Fruit fly (Drosophila melanogaster) whole organism, embryonic: ENCODE measurements around the gene usp.

ENCODE experiments used
- Aef1 ChIP-seq: fragments of 200-800 bp; sonication (Bioruptor generic); IDR thresholded peaks from 3 replicates; pipeline ENCODE4 v1.3.6; 2022; ENCODE audit warnings: missing biosample characterization, missing genetic modification characterization
- Bteb2 ChIP-seq: fragments of 200-800 bp; sonication (Bioruptor generic); optimal IDR thresholded peaks from 2 replicates; lab custom pipeline; 2016; ENCODE audit warnings: missing biosample characterization, missing genetic modification characterization
- C15 ChIP-seq: fragments of 200-800 bp; sonication (Bioruptor generic); IDR thresholded peaks from 3 replicates; pipeline ENCODE4 v1.3.6; 2022; ENCODE audit warnings: missing biosample characterization, missing genetic modification characterization
- CG10979 ChIP-seq: fragments of 200-800 bp; sonication (Bioruptor generic); optimal IDR thresholded peaks from 2 replicates; lab custom pipeline; 2018; ENCODE audit warnings: missing biosample characterization, mild to moderate bottlenecking, missing genetic modification characterization, moderate library complexity
- CG12659 ChIP-seq: fragments of 200-800 bp; sonication (Bioruptor generic); optimal IDR thresholded peaks from 3 replicates; lab custom pipeline; 2017; ENCODE audit warnings: mild to moderate bottlenecking, missing biosample characterization, missing genetic modification reagents, missing genetic modification characterization
- CG13624 ChIP-seq: fragments of 200-800 bp; sonication (Bioruptor generic); optimal IDR thresholded peaks from 2 replicates; lab custom pipeline; 2016; ENCODE audit warnings: missing biosample characterization, missing genetic modification characterization
- CG1529 ChIP-seq: fragments of 200-800 bp; sonication (Bioruptor generic); optimal IDR thresholded peaks from 3 replicates; lab custom pipeline; 2018; ENCODE audit warnings: missing biosample characterization, missing genetic modification characterization
- CG1603 ChIP-seq: fragments of 200-800 bp; sonication (Bioruptor generic); optimal IDR thresholded peaks from 2 replicates; lab custom pipeline; 2019; ENCODE audit warnings: missing biosample characterization, mild to moderate bottlenecking, missing genetic modification characterization, moderate library complexity
- CG17912 ChIP-seq: fragments of 200-800 bp; sonication (Bioruptor generic); optimal IDR thresholded peaks from 2 replicates; lab custom pipeline; 2018; ENCODE audit warnings: missing biosample characterization, mild to moderate bottlenecking, missing genetic modification characterization
- CG18599 ChIP-seq: fragments of 200-800 bp; sonication (Bioruptor generic); optimal IDR thresholded peaks from 3 replicates; lab custom pipeline; 2017; ENCODE audit warnings: missing biosample characterization, missing genetic modification characterization, mild to moderate bottlenecking, moderate library complexity, missing genetic modification reagents
- CG2116 ChIP-seq: fragments of 200-800 bp; sonication (Bioruptor generic); optimal IDR thresholded peaks from 3 replicates; lab custom pipeline; 2018; ENCODE audit warnings: missing biosample characterization, mild to moderate bottlenecking, missing genetic modification characterization
- CG2120 ChIP-seq: fragments of 200-800 bp; sonication (Bioruptor generic); optimal IDR thresholded peaks from 3 replicates; lab custom pipeline; 2016; ENCODE audit warnings: missing biosample characterization, missing genetic modification characterization
- CG30020 ChIP-seq: fragments of 200-800 bp; optimal IDR thresholded peaks from 2 replicates; lab custom pipeline; 2019; ENCODE audit warnings: missing biosample characterization, mild to moderate bottlenecking, missing genetic modification characterization, moderate library complexity
- CG33213 ChIP-seq: fragments of 200-800 bp; sonication (Bioruptor generic); optimal IDR thresholded peaks from 3 replicates; lab custom pipeline; 2016; ENCODE audit warnings: missing biosample characterization, missing genetic modification characterization
- CG33557 ChIP-seq: fragments of 200-800 bp; sonication (Bioruptor generic); optimal IDR thresholded peaks from 2 replicates; lab custom pipeline; 2019; ENCODE audit warnings: missing biosample characterization, mild to moderate bottlenecking, missing genetic modification characterization, moderate library complexity
- CG3726 ChIP-seq: fragments of 200-800 bp; sonication (Bioruptor generic); IDR thresholded peaks from 3 replicates; pipeline ENCODE4, ENCODE4 v1.3.6; 2022; ENCODE audit warnings: missing biosample characterization, missing genetic modification characterization
- CG4282 ChIP-seq: fragments of 200-800 bp; sonication (Bioruptor generic); optimal IDR thresholded peaks from 2 replicates; lab custom pipeline; 2016; ENCODE audit warnings: missing biosample characterization, missing genetic modification characterization
- CG4360 ChIP-seq: fragments of 200-800 bp; sonication (Bioruptor generic); IDR thresholded peaks from 2 replicates; pipeline ENCODE4 v1.3.6; 2022; ENCODE audit warnings: missing biosample characterization, missing genetic modification characterization
- CG5953 ChIP-seq: fragments of 200-800 bp; sonication (Bioruptor generic); IDR thresholded peaks from 2 replicates; pipeline ENCODE4 v1.3.6; 2022; ENCODE audit warnings: missing biosample characterization, missing genetic modification characterization
- CG6683 ChIP-seq: fragments of 200-800 bp; sonication (Bioruptor generic); optimal IDR thresholded peaks from 2 replicates; lab custom pipeline; 2017; ENCODE audit warnings: missing biosample characterization, mild to moderate bottlenecking, missing genetic modification characterization, missing genetic modification reagents
- CG6765 ChIP-seq: fragments of 200-800 bp; sonication (Bioruptor generic); optimal IDR thresholded peaks from 3 replicates; lab custom pipeline; 2017; ENCODE audit warnings: missing biosample characterization, mild to moderate bottlenecking, missing genetic modification characterization
- CG7987 ChIP-seq: fragments of 200-800 bp; sonication (Bioruptor generic); optimal IDR thresholded peaks from 2 replicates; lab custom pipeline; 2018; ENCODE audit warnings: missing biosample characterization, mild to moderate bottlenecking, missing genetic modification characterization, moderate library complexity
- CG8765 ChIP-seq: fragments of 200-800 bp; sonication (Bioruptor generic); IDR thresholded peaks from 2 replicates; pipeline ENCODE4 v1.3.6; 2022; ENCODE audit warnings: missing biosample characterization, missing genetic modification characterization
- CG9876 ChIP-seq: fragments of 200-800 bp; sonication (Bioruptor generic); optimal IDR thresholded peaks from 2 replicates; lab custom pipeline; 2016; ENCODE audit warnings: missing biosample characterization, missing genetic modification characterization
- CoRest ChIP-seq: fragments of 200-800 bp; sonication (Bioruptor generic); optimal IDR thresholded peaks from 3 replicates; lab custom pipeline; 2018; ENCODE audit warnings: missing biosample characterization, mild to moderate bottlenecking, missing genetic modification characterization, moderate library complexity
- D19A ChIP-seq: fragments of 200-800 bp; optimal IDR thresholded peaks from 3 replicates; lab custom pipeline; 2019; ENCODE audit warnings: missing biosample characterization, mild to moderate bottlenecking, missing genetic modification characterization, moderate library complexity
- Dfd ChIP-seq, 2 experiments: fragments of >200 bp; optimal IDR thresholded peaks; 2 replicates each; lab custom pipeline; 2017; ENCODE audit warnings: missing biosample characterization in 2 of 2, missing genetic modification characterization in 2 of 2
- Eip74EF ChIP-seq, 2 experiments: fragments of 200-800 bp in 1 of 2; fragments of >200 bp in 1 of 2; sonication (Bioruptor generic) in 1 of 2; optimal IDR thresholded peaks; 2 replicates each; lab custom pipeline; 2017 to 2019; ENCODE audit warnings: missing biosample characterization in 2 of 2, missing genetic modification characterization in 2 of 2, mild to moderate bottlenecking in 1 of 2, moderate library complexity in 1 of 2
- Ets65A ChIP-seq: fragments of 200-800 bp; sonication (Bioruptor generic); peaks from one replicate; lab custom pipeline; 2016; ENCODE audit warnings: missing biosample characterization, missing genetic modification characterization
- Fer3 ChIP-seq: fragments of 200-800 bp; sonication (Bioruptor generic); optimal IDR thresholded peaks from 2 replicates; lab custom pipeline; 2018; ENCODE audit warnings: missing biosample characterization, mild to moderate bottlenecking, missing genetic modification characterization, moderate library complexity
- NK7.1 ChIP-seq: fragments of 200-800 bp; sonication (Bioruptor generic); optimal IDR thresholded peaks from 3 replicates; lab custom pipeline; 2016; ENCODE audit warnings: missing biosample characterization, missing genetic modification characterization
- Oli ChIP-seq: fragments of 200-800 bp; sonication (Bioruptor generic); optimal IDR thresholded peaks from 2 replicates; lab custom pipeline; 2018; ENCODE audit warnings: missing biosample characterization, mild to moderate bottlenecking, missing genetic modification characterization, moderate library complexity
- Ravus ChIP-seq: fragments of 200-800 bp; sonication (Bioruptor generic); IDR thresholded peaks from 2 replicates; pipeline ENCODE4 v1.3.6; 2022; ENCODE audit warnings: missing biosample characterization, missing genetic modification characterization
- Tbp ChIP-seq: fragments of >200 bp; optimal IDR thresholded peaks from 2 replicates; lab custom pipeline; 2018; ENCODE audit warnings: missing biosample characterization, missing genetic modification characterization
- Trl ChIP-seq, 3 experiments: fragments of >200 bp in 2 of 3; fragments of 200-800 bp in 1 of 3; sonication (Bioruptor generic) in 1 of 3; optimal IDR thresholded peaks; 2 replicates in 1 of 3; 3 replicates in 2 of 3; lab custom pipeline; 2016 to 2017; ENCODE audit warnings: missing biosample characterization in 1 of 3, missing genetic modification characterization in 1 of 3
- Xbp1 ChIP-seq: fragments of 200-800 bp; sonication (Bioruptor generic); optimal IDR thresholded peaks from 3 replicates; lab custom pipeline; 2016; ENCODE audit warnings: missing biosample characterization, mild to moderate bottlenecking, missing genetic modification characterization
- ac ChIP-seq: fragments of 200-800 bp; sonication (Bioruptor generic); optimal IDR thresholded peaks from 3 replicates; lab custom pipeline; 2017; ENCODE audit warnings: missing biosample characterization, mild to moderate bottlenecking, missing genetic modification characterization
- chinmo ChIP-seq: fragments of 200-800 bp; sonication (Bioruptor generic); IDR thresholded peaks from 4 replicates; pipeline ENCODE4 v1.3.6; 2022; ENCODE audit warnings: missing biosample characterization, missing genetic modification characterization; ENCODE audit not compliant: partially characterized antibody
- chm ChIP-seq: fragments of 200-800 bp; sonication (Bioruptor generic); IDR thresholded peaks from 2 replicates; pipeline ENCODE4 v1.3.6; 2022; ENCODE audit warnings: missing biosample characterization, missing genetic modification characterization
- chn ChIP-seq: fragments of 200-800 bp; sonication (Bioruptor generic); optimal IDR thresholded peaks from 2 replicates; lab custom pipeline; 2016; ENCODE audit warnings: missing biosample characterization, missing genetic modification characterization
- crol ChIP-seq: fragments of 200-800 bp; sonication (Bioruptor generic); IDR thresholded peaks from 2 replicates; pipeline ENCODE4 v1.3.6; 2022; ENCODE audit warnings: missing biosample characterization, missing genetic modification characterization
- dimm ChIP-seq: fragments of 200-800 bp; sonication (Bioruptor generic); IDR thresholded peaks from 2 replicates; pipeline ENCODE4 v1.3.6; 2022; ENCODE audit warnings: missing biosample characterization, missing genetic modification characterization
- dmrt11E ChIP-seq: fragments of 200-800 bp; sonication (Bioruptor generic); optimal IDR thresholded peaks from 3 replicates; lab custom pipeline; 2018; ENCODE audit warnings: missing biosample characterization, mild to moderate bottlenecking, missing genetic modification characterization, moderate library complexity
- hb ChIP-seq: fragments of 200-800 bp; sonication (Bioruptor generic); IDR thresholded peaks from 3 replicates; pipeline ENCODE4 v1.3.6; 2022; ENCODE audit warnings: missing biosample characterization, missing genetic modification characterization; ENCODE audit not compliant: partially characterized antibody
- kah ChIP-seq: fragments of 200-800 bp; sonication (Bioruptor generic); optimal IDR thresholded peaks from 2 replicates; lab custom pipeline; 2018; ENCODE audit warnings: missing biosample characterization, mild to moderate bottlenecking, missing genetic modification characterization
- row ChIP-seq: fragments of 200-800 bp; sonication (Bioruptor generic); IDR thresholded peaks from 3 replicates; pipeline ENCODE4 v1.3.6; 2022; ENCODE audit warnings: missing biosample characterization, missing genetic modification characterization
- tgo ChIP-seq: fragments of 200-800 bp; sonication (Bioruptor generic); IDR thresholded peaks from 3 replicates; pipeline ENCODE4 v1.3.6; 2022; ENCODE audit warnings: missing biosample characterization, missing genetic modification characterization
- unpg ChIP-seq: fragments of 200-800 bp; sonication (Bioruptor generic); optimal IDR thresholded peaks from 3 replicates; lab custom pipeline; 2018; ENCODE audit warnings: missing biosample characterization, mild to moderate bottlenecking, missing genetic modification characterization, moderate library complexity
- vnd ChIP-seq: fragments of 200-800 bp; sonication (Bioruptor generic); IDR thresholded peaks from 3 replicates; pipeline ENCODE4 v1.3.6; 2022; ENCODE audit warnings: missing biosample characterization, missing genetic modification characterization; ENCODE audit not compliant: partially characterized antibody

The usp gene

DNA sequence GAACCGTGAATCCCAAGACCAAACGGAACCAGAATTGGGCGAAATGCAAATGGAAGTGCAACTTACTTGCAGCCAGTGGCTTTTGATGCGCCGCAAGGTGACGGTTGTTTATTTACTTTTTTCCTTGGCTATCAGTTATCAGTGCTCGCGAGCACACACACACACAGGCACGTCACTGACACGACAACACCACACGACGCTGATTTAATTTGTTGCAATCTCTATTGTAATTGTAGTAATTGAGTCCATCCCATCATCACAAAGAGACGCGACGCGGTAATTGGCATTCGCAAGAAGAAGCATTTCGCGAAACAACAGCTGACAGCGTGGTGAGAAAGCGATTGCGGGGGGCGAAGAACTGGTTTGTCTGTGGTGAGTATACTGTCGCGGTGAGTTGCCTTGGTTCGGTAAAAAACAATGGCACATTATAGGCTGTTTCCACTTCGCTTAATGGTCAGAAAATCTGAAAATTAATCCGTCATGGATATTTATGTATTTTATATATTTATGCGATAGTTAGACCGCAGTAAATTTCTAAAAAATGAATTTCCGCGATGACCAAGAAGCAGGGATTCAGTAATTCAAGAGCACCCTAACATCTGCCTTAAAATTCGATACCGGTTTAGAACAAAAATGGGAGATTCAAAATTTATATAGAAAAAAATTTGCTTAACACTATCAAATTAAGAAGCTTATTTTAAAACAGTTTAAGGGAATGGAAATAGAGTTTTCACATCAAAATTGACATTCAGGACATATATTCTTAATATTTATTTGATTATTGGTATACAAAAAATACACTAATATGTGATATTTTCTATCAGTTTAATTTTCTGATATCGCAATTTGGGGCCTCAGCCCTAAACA, at the start of gene usp, which contains the start of gene Actn:
usp (minus strand) TSS at position 331 of the 867 bp plus-strand sequence.
Actn (minus strand) TSS at position 331 of the 867 bp plus-strand sequence.
- TF ChIP-seq CG33557 (GFP tag; lab: Kevin White, UChicago), result no peak
- TF ChIP-seq CG17912, result no peak
- TF ChIP-seq CG33213 (GFP tag; lab: Kevin White, UChicago), result peak; percentile 18
- peak; percentile 20 for TF ChIP-seq Fer3 (tag; lab: Kevin White, UChicago)
- TF ChIP-seq unpg (GFP tag; lab: Kevin White, UChicago), result peak; percentile 43
- peak; percentile 91 for TF ChIP-seq CG30020 (tag; lab: Kevin White, UChicago)
- no peak for TF ChIP-seq C15 (GFP tag; lab: Robert Waterston, UW)
- TF ChIP-seq chm, result no peak
- TF ChIP-seq CG1603 (tag; lab: Kevin White, UChicago), result peak; percentile 49
- peak; percentile 82 for TF ChIP-seq crol (GFP tag; lab: Robert Waterston, UW)
- peak; percentile 1 for TF ChIP-seq Oli (tag; lab: Kevin White, UChicago)
- peak; percentile 16 for TF ChIP-seq dmrt11E
- peak; percentile 26 for TF ChIP-seq CG2120 (GFP tag; lab: Kevin White, UChicago)
- no peak for TF ChIP-seq chn (GFP tag; lab: Kevin White, UChicago)
- no peak for TF ChIP-seq CG6765 (GFP tag; lab: Kevin White, UChicago)
- no peak for TF ChIP-seq vnd (GFP tag; lab: Robert Waterston, UW)
- TF ChIP-seq CG1529 (GFP tag; lab: Kevin White, UChicago), result no peak
- no peak for TF ChIP-seq dimm (GFP tag; lab: Robert Waterston, UW)
- TF ChIP-seq CG18599 (GFP tag; lab: Kevin White, UChicago), result peak; percentile 3
- no peak for TF ChIP-seq CG4360 (GFP tag; lab: Robert Waterston, UW)
- TF ChIP-seq CG10979 (tag; lab: Kevin White, UChicago), result peak; percentile 35
- no peak for TF ChIP-seq CG9876 (GFP tag; lab: Kevin White, UChicago)
- TF ChIP-seq Eip74EF (GFP tag; optimal IDR thresholded peaks at IDR 0.05; lab: Kevin White, UChicago), result peak in 1 of 2 experiments; percentile 83
- no peak for TF ChIP-seq CG8765
- TF ChIP-seq CoRest (tag; lab: Kevin White, UChicago), result peak; percentile 42
- no peak for TF ChIP-seq CG13624
- no peak for TF ChIP-seq CG7987 (GFP tag; lab: Kevin White, UChicago)
- no peak for TF ChIP-seq hb (GFP tag; lab: Robert Waterston, UW)
- no peak for TF ChIP-seq Bteb2 (GFP tag; lab: Kevin White, UChicago)
- TF ChIP-seq CG12659 (GFP tag; lab: Kevin White, UChicago), result peak; percentile 27
- peak; percentile 76 for TF ChIP-seq row (GFP tag; lab: Robert Waterston, UW)
- TF ChIP-seq kah (GFP tag; lab: Kevin White, UChicago), result no peak
- peak in 1 of 2 experiments; percentile 48 for TF ChIP-seq Dfd (GFP tag; optimal IDR thresholded peaks at IDR 0.05; lab: Kevin White, UChicago)
- peak; percentile 40 for TF ChIP-seq D19A (tag; lab: Kevin White, UChicago)
- no peak for TF ChIP-seq Tbp
- TF ChIP-seq Ravus, result no peak
- no peak for TF ChIP-seq NK7.1
- TF ChIP-seq ac (GFP tag; lab: Kevin White, UChicago), result no peak
- no peak for TF ChIP-seq Trl (optimal IDR thresholded peaks at IDR 0.05; lab: Kevin White, UChicago)
- TF ChIP-seq Trl (GFP tag; optimal IDR thresholded peaks at IDR 0.05; lab: Kevin White, UChicago), result no peak
- no peak for TF ChIP-seq Aef1 (GFP tag; lab: Robert Waterston, UW)
- no peak for TF ChIP-seq Ets65A (GFP tag; lab: Kevin White, UChicago)
- TF ChIP-seq tgo, result no peak
- peak; percentile 28 for TF ChIP-seq Xbp1 (GFP tag; lab: Kevin White, UChicago)
- TF ChIP-seq CG5953 (GFP tag; lab: Robert Waterston, UW), result no peak
- no peak for TF ChIP-seq CG4282 (GFP tag; lab: Kevin White, UChicago)
- no peak for TF ChIP-seq CG3726 (GFP tag; lab: Robert Waterston, UW)
- no peak for TF ChIP-seq chinmo (GFP tag; lab: Robert Waterston, UW)
- no peak for TF ChIP-seq CG2116
- no peak for TF ChIP-seq CG6683
